Worm (Caenorhabditis elegans) whole organism, L4 larva: ENCODE results near the gene F53A2.3.

ENCODE experiments used
- R02D3.7 ChIP-seq: fragments of 150-350 bp; sonication (generic microtip); optimal IDR thresholded peaks from 3 replicates; lab custom pipeline; 2014; ENCODE audit warnings: missing biosample characterization, missing genetic modification characterization
- aha-1 ChIP-seq: fragments of 150-350 bp; peaks from one replicate; lab custom pipeline; 2014; ENCODE audit warnings: missing biosample characterization, missing genetic modification characterization
- attf-4 ChIP-seq: sonication (generic microtip); optimal IDR thresholded peaks from 3 replicates; lab custom pipeline; 2017; ENCODE audit warnings: missing biosample characterization, missing genetic modification characterization
- ceh-28 ChIP-seq: fragments of 150-350 bp; optimal IDR thresholded peaks from 2 replicates; lab custom pipeline; 2014; ENCODE audit warnings: missing biosample characterization, missing genetic modification reagents, missing genetic modification characterization
- ces-1 ChIP-seq: fragments of 150-350 bp; sonication (generic microtip); optimal IDR thresholded peaks from 4 replicates; lab custom pipeline; 2014; ENCODE audit warnings: missing biosample characterization, missing genetic modification reagents, missing genetic modification characterization
- cey-2 ChIP-seq: sonication (generic microtip); optimal IDR thresholded peaks from 3 replicates; lab custom pipeline; 2017; ENCODE audit warnings: missing genetic modification characterization, mild to moderate bottlenecking, missing compliant biosample characterization, antibody characterized with exemption, borderline replicate concordance; ENCODE audit not compliant: insufficient read depth
- ctbp-1 ChIP-seq: fragments of 200-800 bp; sonication (Bioruptor generic); IDR thresholded peaks from 2 replicates; pipeline ENCODE4 v1.3.6; 2022; ENCODE audit warnings: missing genetic modification reagents, missing genetic modification characterization, missing compliant biosample characterization
- daf-16 ChIP-seq, 3 experiments: sonication (generic microtip); optimal IDR thresholded peaks; 2 replicates each; lab custom pipeline; 2016 to 2017; ENCODE audit warnings: missing genetic modification characterization in 3 of 3, missing genetic modification reagents in 3 of 3, mild to moderate bottlenecking in 2 of 3, missing compliant biosample characterization in 2 of 3, missing biosample characterization in 1 of 3, moderate library complexity in 1 of 3
- dmd-6 ChIP-seq: fragments of 200-800 bp; sonication (Bioruptor generic); IDR thresholded peaks from 2 replicates; pipeline ENCODE4 v1.3.6; 2022; ENCODE audit warnings: missing genetic modification reagents, missing genetic modification characterization, missing compliant biosample characterization
- duxl-1 ChIP-seq: sonication (generic microtip); optimal IDR thresholded peaks from 2 replicates; lab custom pipeline; 2016; ENCODE audit warnings: mild to moderate bottlenecking, missing genetic modification characterization, moderate library complexity, missing compliant biosample characterization; ENCODE audit not compliant: poor library complexity
- dve-1 ChIP-seq: sonication (generic microtip); optimal IDR thresholded peaks from 2 replicates; lab custom pipeline; 2017; ENCODE audit warnings: antibody characterized with exemption, mild to moderate bottlenecking, missing genetic modification characterization, missing compliant biosample characterization; ENCODE audit not compliant: insufficient read depth
- egl-43 ChIP-seq: fragments of 200-800 bp; sonication (Bioruptor generic); IDR thresholded peaks from 2 replicates; pipeline ENCODE4 v1.3.6; 2022; ENCODE audit warnings: missing genetic modification reagents, missing genetic modification characterization, missing compliant biosample characterization
- fkh-10 ChIP-seq: fragments of 150-350 bp; optimal IDR thresholded peaks from 2 replicates; lab custom pipeline; 2014; ENCODE audit warnings: missing biosample characterization, missing genetic modification reagents, missing genetic modification characterization
- hif-1 ChIP-seq, 2 experiments: sonication (generic microtip); optimal IDR thresholded peaks; 2 replicates each; lab custom pipeline; 2016 to 2017; ENCODE audit warnings: missing compliant biosample characterization in 2 of 2, missing genetic modification characterization in 2 of 2, missing genetic modification reagents in 2 of 2, missing genotype in 2 of 2, mild to moderate bottlenecking in 1 of 2
- hlh-11 ChIP-seq: fragments of 200-800 bp; sonication (Bioruptor generic); optimal IDR thresholded peaks from 2 replicates; lab custom pipeline; 2018; ENCODE audit warnings: mild to moderate bottlenecking, missing genetic modification characterization, missing compliant biosample characterization
- hlh-30 ChIP-seq: sonication (generic microtip); optimal IDR thresholded peaks from 2 replicates; lab custom pipeline; 2017; ENCODE audit warnings: antibody characterized with exemption, mild to moderate bottlenecking, missing genetic modification characterization, missing compliant biosample characterization; ENCODE audit not compliant: insufficient read depth
- hmg-1.1 ChIP-seq: fragments of 200-800 bp; sonication (Bioruptor generic); IDR thresholded peaks from 2 replicates; pipeline ENCODE4 v1.3.6; 2022; ENCODE audit warnings: missing genetic modification reagents, missing genetic modification characterization, missing compliant biosample characterization
- lin-15B ChIP-seq: fragments of 150-350 bp; sonication (generic microtip); optimal IDR thresholded peaks from 3 replicates; lab custom pipeline; 2014; ENCODE audit warnings: missing biosample characterization, missing genetic modification characterization
- lin-38 ChIP-seq: fragments of 200-800 bp; sonication (Bioruptor generic); IDR thresholded peaks from 2 replicates; pipeline ENCODE4 v1.3.6; 2022; ENCODE audit warnings: missing genetic modification reagents, missing genetic modification characterization, missing compliant biosample characterization
- lsy-2 ChIP-seq, 2 experiments: fragments of 150-350 bp in 1 of 2; sonication (generic microtip) in 1 of 2; optimal IDR thresholded peaks; 2 replicates each; lab custom pipeline; 2014 to 2017; ENCODE audit warnings: missing biosample characterization in 2 of 2, missing genetic modification characterization in 2 of 2
- mdl-1 ChIP-seq, 2 experiments: fragments of 150-350 bp in 1 of 2; sonication (generic microtip) in 1 of 2; optimal IDR thresholded peaks; 2 replicates each; lab custom pipeline; 2014 to 2017; ENCODE audit warnings: missing biosample characterization in 2 of 2, missing genetic modification characterization in 2 of 2
- mdt-29 ChIP-seq: fragments of 200-800 bp; sonication (Bioruptor generic); IDR thresholded peaks from 2 replicates; pipeline ENCODE4 v1.3.6; 2022; ENCODE audit warnings: missing genetic modification reagents, missing genetic modification characterization, missing compliant biosample characterization
- mep-1 ChIP-seq: fragments of 150-350 bp; sonication (generic microtip); optimal IDR thresholded peaks from 3 replicates; lab custom pipeline; 2014; ENCODE audit warnings: missing biosample characterization, missing genetic modification characterization
- mes-2 ChIP-seq: sonication (generic microtip); optimal IDR thresholded peaks from 2 replicates; lab custom pipeline; 2016; ENCODE audit warnings: missing genotype, mild to moderate bottlenecking, missing genetic modification characterization, missing compliant biosample characterization; ENCODE audit not compliant: poor library complexity, severe bottlenecking
- nhr-28 ChIP-seq: fragments of 150-350 bp; optimal IDR thresholded peaks from 2 replicates; lab custom pipeline; 2014; ENCODE audit warnings: missing biosample characterization, missing genetic modification characterization
- nhr-48 ChIP-seq: sonication (generic microtip); optimal IDR thresholded peaks from 2 replicates; lab custom pipeline; 2016; ENCODE audit warnings: mild to moderate bottlenecking, missing genetic modification characterization, missing compliant biosample characterization
- nhr-6 ChIP-seq: fragments of 150-350 bp; optimal IDR thresholded peaks from 2 replicates; lab custom pipeline; 2014; ENCODE audit warnings: missing biosample characterization, missing genetic modification characterization
- nhr-77 ChIP-seq: fragments of 150-350 bp; optimal IDR thresholded peaks from 2 replicates; lab custom pipeline; 2014; ENCODE audit warnings: missing biosample characterization, missing genetic modification characterization
- pha-4 ChIP-seq, 2 experiments: fragments of 150-350 bp in 1 of 2; fragments of 200-800 bp in 1 of 2; sonication (Bioruptor generic) in 1 of 2; IDR thresholded peaks in 1 of 2; optimal IDR thresholded peaks in 1 of 2; 2 replicates each; pipeline versions ENCODE4 v1.3.6 to Lab custom; 2014 to 2022; ENCODE audit warnings: missing genetic modification characterization in 2 of 2, missing genetic modification reagents in 2 of 2, missing biosample characterization in 1 of 2, missing compliant biosample characterization in 1 of 2
- php-3 ChIP-seq: fragments of 200-800 bp; sonication (Bioruptor generic); IDR thresholded peaks from 2 replicates; pipeline ENCODE4 v1.3.6; 2022; ENCODE audit warnings: missing genetic modification reagents, missing genetic modification characterization, missing compliant biosample characterization
- pqm-1 ChIP-seq: sonication (generic microtip); optimal IDR thresholded peaks from 2 replicates; lab custom pipeline; 2017; ENCODE audit warnings: missing biosample characterization, missing genetic modification characterization
- rbr-2 ChIP-seq: sonication (generic microtip); optimal IDR thresholded peaks from 2 replicates; lab custom pipeline; 2016; ENCODE audit warnings: missing genotype, missing genetic modification characterization, missing compliant biosample characterization
- saeg-2 ChIP-seq: fragments of 200-800 bp; sonication (Bioruptor generic); IDR thresholded peaks from 2 replicates; pipeline ENCODE4 v1.3.6; 2022; ENCODE audit warnings: missing genetic modification reagents, missing genetic modification characterization, missing compliant biosample characterization
- set-16 ChIP-seq: fragments of 200-800 bp; sonication (Bioruptor generic); IDR thresholded peaks from 2 replicates; pipeline ENCODE4 v1.3.6; 2022; ENCODE audit warnings: missing genetic modification reagents, missing genetic modification characterization, missing compliant biosample characterization
- snpc-4 ChIP-seq: fragments of 150-350 bp; optimal IDR thresholded peaks from 2 replicates; lab custom pipeline; 2014; ENCODE audit warnings: missing biosample characterization, missing genetic modification characterization
- tag-97 ChIP-seq: fragments of 200-800 bp; sonication (Bioruptor generic); IDR thresholded peaks from 2 replicates; pipeline ENCODE4 v1.3.6; 2022; ENCODE audit warnings: missing genetic modification characterization, missing compliant biosample characterization
- tra-1 ChIP-seq: fragments of 200-800 bp; sonication (Bioruptor generic); IDR thresholded peaks from 2 replicates; pipeline ENCODE4 v1.3.6; 2022; ENCODE audit warnings: missing genetic modification reagents, missing genetic modification characterization, missing compliant biosample characterization
- vab-7 ChIP-seq: fragments of 200-800 bp; sonication (Bioruptor generic); IDR thresholded peaks from 2 replicates; pipeline ENCODE4 v1.3.6; 2022; ENCODE audit warnings: missing genetic modification reagents, missing genetic modification characterization, missing compliant biosample characterization

F53A2.3 gene

ce11 chrIII:13378242-13378641, 38.7 kb upstream of the F53A2.3 start, which contains the start of gene T03F6.10:
T03F6.10 (minus strand) TSS chrIII:13378342.
- TF ChIP-seq duxl-1: no peak
- no peak for TF ChIP-seq nhr-6 (tag; lab: Kevin White, UChicago)
- peak; percentile 44 for TF ChIP-seq aha-1 (tag; lab: Kevin White, UChicago)
- no peak for TF ChIP-seq R02D3.7 (tag; lab: Kevin White, UChicago)

- TF ChIP-seq ctbp-1 (GFP tag; lab: Robert Waterston, UW): 0 out of 2 replicates have a peak, but pooled peaks have one; percentile 25
- peak; percentile 70 for TF ChIP-seq hmg-1.1 (GFP tag; lab: Robert Waterston, UW)
- no peak for TF ChIP-seq snpc-4 (tag; lab: Kevin White, UChicago)
- TF ChIP-seq hif-1 (tag; optimal IDR thresholded peaks at IDR 0.05; lab: Kevin White, UChicago): peak in 1 of 2 experiments; percentile 55
- TF ChIP-seq daf-16 (GFP tag; optimal IDR thresholded peaks at IDR 0.05; lab: Kevin White, UChicago): peak in 1 of 2 experiments; percentile 10
- peak; percentile 87 for TF ChIP-seq daf-16 (tag; optimal IDR thresholded peaks at IDR 0.05; lab: Kevin White, UChicago)
- TF ChIP-seq nhr-77: peak; percentile 51
- TF ChIP-seq lsy-2 (tag; optimal IDR thresholded peaks at IDR 0.05; lab: Kevin White, UChicago): peak in 1 of 2 experiments; percentile 55
- TF ChIP-seq pha-4 (GFP tag; IDR thresholded peaks at IDR 0.05; lab: Robert Waterston, UW): peak; percentile 36; the same call in 1 of the 2 replicates
- no peak for TF ChIP-seq pha-4 (tag; optimal IDR thresholded peaks at IDR 0.05; lab: Kevin White, UChicago)
- peak; percentile 50 for TF ChIP-seq mes-2
- no peak for TF ChIP-seq saeg-2
- no peak for TF ChIP-seq tag-97 (GFP tag; lab: Robert Waterston, UW)
- TF ChIP-seq tra-1 (GFP tag; lab: Robert Waterston, UW): peak; percentile 64; the same call in 1 of the 2 replicates
- TF ChIP-seq dve-1 (tag; lab: Kevin White, UChicago): peak; percentile 55
- peak; percentile 79 for TF ChIP-seq pqm-1
- peak; percentile 69 for TF ChIP-seq mep-1 (tag; lab: Kevin White, UChicago)
- peak; percentile 65 for TF ChIP-seq rbr-2 (tag; lab: Kevin White, UChicago)
- 0 out of 2 replicates have a peak, but pooled peaks have one; percentile 63 for TF ChIP-seq egl-43
- peak; percentile 55 for TF ChIP-seq nhr-28 (tag; lab: Kevin White, UChicago)
- TF ChIP-seq aha-1 (tag; lab: Kevin White, UChicago): peak; percentile 95
- no peak for TF ChIP-seq vab-7 (GFP tag; lab: Robert Waterston, UW)
- TF ChIP-seq hlh-11 (tag; lab: Kevin White, UChicago): peak; percentile 87
- peak; percentile 54 for TF ChIP-seq set-16 (GFP tag; lab: Robert Waterston, UW)
- TF ChIP-seq cey-2 (tag; lab: Kevin White, UChicago): no peak
- TF ChIP-seq attf-4 (tag; lab: Kevin White, UChicago): no peak
- peak; percentile 72 for TF ChIP-seq nhr-48 (tag; lab: Kevin White, UChicago)
- TF ChIP-seq hlh-30 (tag; lab: Kevin White, UChicago): peak; percentile 75
- 0 out of 2 replicates have a peak, but pooled peaks have one; percentile 48 for TF ChIP-seq php-3 (GFP tag; lab: Robert Waterston, UW)
- TF ChIP-seq dmd-6 (GFP tag; lab: Robert Waterston, UW): peak; percentile 70
- TF ChIP-seq lin-38: peak; percentile 33; the same call in 1 of the 2 replicates
- TF ChIP-seq mdl-1 (tag; optimal IDR thresholded peaks at IDR 0.05; lab: Kevin White, UChicago): peak in 1 of 2 experiments; percentile 62
- TF ChIP-seq, all 104 proteins: peak for 24
These were observed 37.7 kb upstream of the F53A2.3 start for ce11 chrIII:13377249-13377648.

DNA sequence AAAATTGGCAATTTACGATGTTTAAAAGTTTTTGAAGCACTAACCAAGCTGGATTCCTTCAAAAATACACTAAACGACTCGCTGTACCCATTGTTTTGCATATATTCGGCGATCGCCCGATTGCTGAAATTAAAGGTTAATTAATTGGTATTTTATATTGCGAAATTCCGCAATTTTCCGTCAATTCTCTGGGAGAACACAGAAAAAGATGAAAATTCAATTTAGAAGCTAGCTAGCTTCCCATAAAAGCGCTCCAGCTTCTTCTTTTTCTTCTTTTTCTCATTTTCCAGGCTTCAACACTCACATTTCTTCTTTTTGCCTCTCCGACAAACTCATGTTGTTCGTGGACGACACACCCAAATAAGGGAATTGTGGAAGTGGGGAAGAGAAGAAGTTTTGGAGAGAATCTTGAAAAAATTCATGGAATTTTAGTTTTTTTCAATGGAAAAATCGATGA, 36.8 kb upstream of the F53A2.3 start, which contains the start of gene lis-1:
lis-1 (minus strand) TSS at position 407 of the 457 bp plus-strand sequence.
- no peak for TF ChIP-seq ceh-28 (tag; lab: Kevin White, UChicago)
- no peak for TF ChIP-seq fkh-10
- TF ChIP-seq ces-1 (GFP tag; lab: Kevin White, UChicago): peak; percentile 55
- TF ChIP-seq ctbp-1 (GFP tag; lab: Robert Waterston, UW): peak; percentile 51; the same call in 1 of the 2 replicates
- no peak for TF ChIP-seq duxl-1
- TF ChIP-seq mdt-29 (GFP tag; lab: Robert Waterston, UW): no peak
- peak in 1 of 2 experiments; percentile 5 for TF ChIP-seq lsy-2 (tag; optimal IDR thresholded peaks at IDR 0.05; lab: Kevin White, UChicago)
- no peak for TF ChIP-seq lin-15B (tag; lab: Kevin White, UChicago)
